Fruit fly (Drosophila melanogaster) whole organism, wandering third instar larva: ENCODE measurements around the gene CHES-1-like.

ENCODE experiments used
- CG32264 ChIP-seq: fragments of 200-800 bp; sonication (Bioruptor generic); optimal IDR thresholded peaks from 2 replicates; lab custom pipeline; 2016; ENCODE audit warnings: missing biosample characterization, missing genetic modification characterization
- Dif ChIP-seq: fragments of 200-275, 200-300 bp; sonication (Bioruptor generic); optimal IDR thresholded peaks from 2 replicates; lab custom pipeline; 2018; ENCODE audit warnings: missing biosample characterization, missing genetic modification characterization; ENCODE audit not compliant: partially characterized antibody
- Hr78 ChIP-seq: fragments of >200 bp; optimal IDR thresholded peaks from 2 replicates; lab custom pipeline; 2017; ENCODE audit warnings: missing biosample characterization, missing genetic modification characterization
- N ChIP-seq: fragments of >200 bp; optimal IDR thresholded peaks from 2 replicates; lab custom pipeline; 2018; ENCODE audit warnings: missing biosample characterization, missing external identifiers, missing genetic modification characterization
- brk ChIP-seq: fragments of 200-800 bp; sonication (Bioruptor generic); optimal IDR thresholded peaks from 2 replicates; lab custom pipeline; 2016; ENCODE audit warnings: missing biosample characterization, mild to moderate bottlenecking, missing genetic modification characterization
- dl ChIP-seq, 2 experiments: fragments of 175-275, 200-275 bp in 1 of 2; fragments of 200-275 bp in 1 of 2; sonication (Bioruptor generic); optimal IDR thresholded peaks; lab custom pipeline; 2018; ENCODE audit warnings: mild to moderate bottlenecking in 2 of 2, missing biosample characterization in 2 of 2, missing genetic modification characterization in 2 of 2, moderate library complexity in 2 of 2; ENCODE audit not compliant: partially characterized antibody in 2 of 2, insufficient read depth in 1 of 2

- TF ChIP-seq brk (GFP tag; lab: Kevin White, UChicago) (no peak), CG32264 (GFP tag; lab: Kevin White, UChicago) (no peak), dl (GFP tag; optimal IDR thresholded peaks at IDR 0.05; lab: Kevin White, UChicago; ENCODE audit: insufficient read depth in 1 of 2, partially characterized antibody in 2 of 2) (no peak), Hr78 (GFP tag; lab: Kevin White, UChicago) (no peak), N (GFP tag; lab: Kevin White, UChicago) (no peak), Dif (no peak)
Observed at dm6 chrX:7663910-7664309, 45.3 kb downstream of the CHES-1-like start.
